Worm (Caenorhabditis elegans) whole organism, L1 larva: ENCODE results near the gene melo-3.

Source experiments
- aly-2 ChIP-seq: fragments of 150-350 bp; optimal IDR thresholded peaks from 2 replicates; lab custom pipeline; 2014; ENCODE audit warnings: missing biosample characterization, missing genetic modification characterization
- lin-15B ChIP-seq: fragments of 150-350 bp; sonication (generic microtip); optimal IDR thresholded peaks from 3 replicates; lab custom pipeline; 2014; ENCODE audit warnings: missing biosample characterization, missing genetic modification characterization
- mep-1 ChIP-seq: fragments of 150-350 bp; optimal IDR thresholded peaks from 2 replicates; lab custom pipeline; 2014; ENCODE audit warnings: missing biosample characterization, missing genetic modification characterization
- pqm-1 ChIP-seq: sonication (generic microtip); optimal IDR thresholded peaks from 3 replicates; lab custom pipeline; 2017; ENCODE audit warnings: missing biosample characterization, missing genetic modification characterization
- unc-62 ChIP-seq: fragments of 150-350 bp; optimal IDR thresholded peaks from 2 replicates; lab custom pipeline; 2014; ENCODE audit warnings: missing biosample characterization, missing genetic modification reagents, missing genetic modification characterization

- TF ChIP-seq pqm-1 (tag; lab: Kevin White, UChicago) (no peak), mep-1 (tag; lab: Kevin White, UChicago) (no peak), aly-2 (tag; lab: Kevin White, UChicago) (no peak), unc-62 (GFP tag; lab: Kevin White, UChicago) (no peak), lin-15B (tag; lab: Kevin White, UChicago) (no peak)
Measured at ce11 chrV:15078560-15078959, 41.9 kb upstream of the melo-3 start.
